Fruit fly (Drosophila melanogaster): Measurements from ENCODE around the gene ouib.

DNA sequence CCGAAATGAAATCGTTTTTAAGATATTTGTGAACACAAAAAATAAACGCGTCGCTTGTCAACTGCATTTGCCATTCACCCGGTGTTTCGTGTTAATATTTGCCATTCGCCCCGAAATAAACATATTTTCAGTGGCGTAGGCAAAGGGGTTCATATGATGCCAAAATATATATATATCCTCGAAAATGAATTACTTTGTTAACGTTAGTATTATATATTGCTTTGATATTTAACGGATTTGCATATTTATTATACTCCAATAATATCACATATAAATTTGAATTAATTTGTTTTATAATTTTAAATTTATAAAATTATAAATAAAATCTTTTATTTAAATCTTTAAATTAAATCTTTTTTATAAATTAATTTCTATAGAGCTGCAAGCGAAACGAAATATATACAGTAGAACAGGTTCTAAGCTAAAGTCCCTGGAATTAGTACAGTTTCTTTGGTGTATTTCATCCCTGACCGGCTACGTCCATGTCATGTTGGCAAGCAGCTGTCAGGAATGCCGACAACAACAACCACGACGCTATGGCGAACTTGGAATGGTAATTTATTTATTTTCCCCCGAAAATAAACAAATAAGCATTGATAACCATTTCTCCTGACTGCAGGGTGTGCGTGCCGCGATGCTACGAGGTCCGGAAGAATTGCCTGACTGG lies 6.5 kb downstream of the ouib start, which contains the start of the genes M1BP and CG8202:
- TF ChIP-seq psq (optimal IDR thresholded peaks at IDR 0.05) (no peak), Myc (optimal IDR thresholded peaks at IDR 0.05) (no peak), insv (optimal IDR thresholded peaks at IDR 0.05) (no peak), Sin3A (optimal IDR thresholded peaks at IDR 0.05) (no peak), ttk (optimal IDR thresholded peaks at IDR 0.05) (no peak), h (optimal IDR thresholded peaks at IDR 0.05) (no peak)

Data from Kc167 (cell line).